Fruit fly (Drosophila melanogaster) whole organism, prepupa: ENCODE data around the gene nAChRalpha6.

Experiments used
- CG10631 ChIP-seq: fragments of 200-800 bp; sonication (Bioruptor generic); optimal IDR thresholded peaks from 2 replicates; lab custom pipeline; 2016; ENCODE audit warnings: missing biosample characterization, missing genetic modification characterization
- CG10669 ChIP-seq: fragments of 200-800 bp; sonication (Bioruptor generic); optimal IDR thresholded peaks from 3 replicates; lab custom pipeline; 2018; ENCODE audit warnings: missing biosample characterization, mild to moderate bottlenecking, missing genetic modification characterization, moderate library complexity
- CG11294 ChIP-seq: fragments of 200-800 bp; sonication (Bioruptor generic); IDR thresholded peaks from 2 replicates; pipeline ENCODE4 v1.3.6; 2022; ENCODE audit warnings: missing biosample characterization, missing genetic modification characterization
- CG1621 ChIP-seq: fragments of 200-800 bp; sonication (Bioruptor generic); optimal IDR thresholded peaks from 3 replicates; lab custom pipeline; 2018; ENCODE audit warnings: missing biosample characterization, mild to moderate bottlenecking, missing genetic modification characterization
- CG34406 ChIP-seq: fragments of 200-800 bp; sonication (Bioruptor generic); optimal IDR thresholded peaks from 3 replicates; lab custom pipeline; 2016; ENCODE audit warnings: missing biosample characterization, missing genetic modification characterization
- CG4318 ChIP-seq: fragments of 200-800 bp; sonication (Bioruptor generic); optimal IDR thresholded peaks from 3 replicates; lab custom pipeline; 2017; ENCODE audit warnings: missing biosample characterization, mild to moderate bottlenecking, missing genetic modification characterization
- CG6163 ChIP-seq: fragments of 200-800 bp; sonication (Bioruptor generic); IDR thresholded peaks from 3 replicates; pipeline ENCODE4 v1.3.6; 2022; ENCODE audit warnings: missing biosample characterization, missing genetic modification characterization
- CG6276 ChIP-seq: fragments of 200-800 bp; sonication (Bioruptor generic); optimal IDR thresholded peaks from 2 replicates; lab custom pipeline; 2017; ENCODE audit warnings: missing biosample characterization, mild to moderate bottlenecking, missing genetic modification characterization
- CG6808 ChIP-seq: fragments of 200-800 bp; sonication (Bioruptor generic); optimal IDR thresholded peaks from 3 replicates; lab custom pipeline; 2017; ENCODE audit warnings: missing biosample characterization, missing genetic modification characterization, mild to moderate bottlenecking, moderate library complexity, missing genetic modification reagents
- CG6854 ChIP-seq: fragments of 200-800 bp; sonication (Bioruptor generic); optimal IDR thresholded peaks from 2 replicates; lab custom pipeline; 2017; ENCODE audit warnings: missing biosample characterization, mild to moderate bottlenecking, missing genetic modification characterization
- CG7368 ChIP-seq: fragments of 200-800 bp; sonication (Bioruptor generic); optimal IDR thresholded peaks from 3 replicates; lab custom pipeline; 2016; ENCODE audit warnings: missing biosample characterization, missing genetic modification characterization
- CG8319 ChIP-seq: fragments of 200-800 bp; sonication (Bioruptor generic); optimal IDR thresholded peaks from 3 replicates; lab custom pipeline; 2016; ENCODE audit warnings: missing biosample characterization, missing genetic modification characterization
- CG8632 ChIP-seq: fragments of 200-800 bp; sonication (Bioruptor generic); optimal IDR thresholded peaks from 3 replicates; lab custom pipeline; 2016; ENCODE audit warnings: missing biosample characterization, missing genetic modification characterization
- CG9139 ChIP-seq: fragments of 200-800 bp; sonication (Bioruptor generic); optimal IDR thresholded peaks from 3 replicates; lab custom pipeline; 2017; ENCODE audit warnings: missing biosample characterization, mild to moderate bottlenecking, missing genetic modification characterization
- Eip75B ChIP-seq: fragments of 200-800 bp; sonication (Bioruptor generic); optimal IDR thresholded peaks from 3 replicates; lab custom pipeline; 2016; ENCODE audit warnings: missing biosample characterization, missing genetic modification characterization
- Eip78C ChIP-seq: fragments of 200-800 bp; sonication (Bioruptor generic); peaks from one replicate; lab custom pipeline; 2016; ENCODE audit warnings: missing biosample characterization, missing genetic modification characterization
- Eip93F ChIP-seq: fragments of 200-800 bp; sonication (Bioruptor generic); optimal IDR thresholded peaks from 2 replicates; lab custom pipeline; 2016; ENCODE audit warnings: missing biosample characterization, mild to moderate bottlenecking, missing genetic modification characterization
- Ets96B ChIP-seq: fragments of 200-800 bp; optimal IDR thresholded peaks from 2 replicates; lab custom pipeline; 2019; ENCODE audit warnings: missing biosample characterization, mild to moderate bottlenecking, missing genetic modification characterization, moderate library complexity
- Hr39 ChIP-seq: fragments of 200-800 bp; sonication (Bioruptor generic); optimal IDR thresholded peaks from 2 replicates; lab custom pipeline; 2016; ENCODE audit warnings: missing biosample characterization, missing genetic modification characterization
- Hr4 ChIP-seq: fragments of 200-800 bp; sonication (Bioruptor generic); optimal IDR thresholded peaks from 3 replicates; lab custom pipeline; 2016; ENCODE audit warnings: missing biosample characterization, missing genetic modification characterization
- Sox102F ChIP-seq: fragments of 200-800 bp; sonication (Bioruptor generic); optimal IDR thresholded peaks from 2 replicates; lab custom pipeline; 2016; ENCODE audit warnings: missing biosample characterization, mild to moderate bottlenecking, missing genetic modification characterization
- Sox14 ChIP-seq: fragments of 200-800 bp; sonication (Bioruptor generic); optimal IDR thresholded peaks from 3 replicates; lab custom pipeline; 2016; ENCODE audit warnings: missing biosample characterization, missing genetic modification characterization
- Sox15 ChIP-seq: fragments of 200-800 bp; sonication (Bioruptor generic); optimal IDR thresholded peaks from 3 replicates; lab custom pipeline; 2016; ENCODE audit warnings: missing biosample characterization, missing genetic modification characterization
- achi ChIP-seq: fragments of 200-800 bp; sonication (Bioruptor generic); optimal IDR thresholded peaks from 3 replicates; lab custom pipeline; 2016; ENCODE audit warnings: missing biosample characterization, missing genetic modification characterization
- acj6 ChIP-seq: fragments of 200-800 bp; sonication (Bioruptor generic); optimal IDR thresholded peaks from 3 replicates; lab custom pipeline; 2016; ENCODE audit warnings: missing biosample characterization, missing genetic modification characterization
- cyc ChIP-seq: fragments of 200-800 bp; sonication (Bioruptor generic); optimal IDR thresholded peaks from 3 replicates; lab custom pipeline; 2016; ENCODE audit warnings: missing biosample characterization, missing genetic modification characterization
- dac ChIP-seq: fragments of 200-800 bp; sonication (Bioruptor generic); optimal IDR thresholded peaks from 2 replicates; lab custom pipeline; 2017; ENCODE audit warnings: missing biosample characterization, mild to moderate bottlenecking, missing genetic modification characterization
- dsx ChIP-seq: fragments of 200-800 bp; optimal IDR thresholded peaks from 3 replicates; lab custom pipeline; 2019; ENCODE audit warnings: missing biosample characterization, mild to moderate bottlenecking, missing genetic modification characterization, moderate library complexity; ENCODE audit not compliant: poor library complexity, severe bottlenecking
- esn ChIP-seq: fragments of 200-800 bp; sonication (Bioruptor generic); optimal IDR thresholded peaks from 2 replicates; lab custom pipeline; 2016; ENCODE audit warnings: missing biosample characterization, mild to moderate bottlenecking, missing genetic modification characterization, moderate library complexity
- fd85E ChIP-seq: fragments of 200-800 bp; sonication (Bioruptor generic); optimal IDR thresholded peaks from 3 replicates; lab custom pipeline; 2016; ENCODE audit warnings: missing biosample characterization, missing genetic modification characterization
- fkh ChIP-seq: fragments of 200-800 bp; sonication (Bioruptor generic); optimal IDR thresholded peaks from 3 replicates; lab custom pipeline; 2017; ENCODE audit warnings: missing biosample characterization, mild to moderate bottlenecking, missing genetic modification characterization, moderate library complexity
- lz ChIP-seq: fragments of 200-800 bp; sonication (Bioruptor generic); optimal IDR thresholded peaks from 3 replicates; lab custom pipeline; 2016; ENCODE audit warnings: missing biosample characterization, missing genetic modification characterization
- salr ChIP-seq, 2 experiments: fragments of 200-800 bp; sonication (Bioruptor generic); optimal IDR thresholded peaks; 3 replicates each; lab custom pipeline; 2016 to 2018; ENCODE audit warnings: missing biosample characterization in 2 of 2, missing genetic modification characterization in 2 of 2, mild to moderate bottlenecking in 1 of 2
- spab ChIP-seq: fragments of 200-800 bp; sonication (Bioruptor generic); optimal IDR thresholded peaks from 2 replicates; lab custom pipeline; 2017; ENCODE audit warnings: missing biosample characterization, mild to moderate bottlenecking, missing genetic modification characterization, missing genetic modification reagents
- svp ChIP-seq: fragments of 200-800 bp; sonication (Bioruptor generic); peaks from one replicate; lab custom pipeline; 2016; ENCODE audit warnings: missing biosample characterization, missing genetic modification characterization
- vri ChIP-seq: fragments of 200-800 bp; sonication (Bioruptor generic); optimal IDR thresholded peaks from 3 replicates; lab custom pipeline; 2016; ENCODE audit warnings: missing biosample characterization, mild to moderate bottlenecking, missing genetic modification characterization

The nAChRalpha6 gene

dm6 chr2L:9886086-9886485 lies at the start of gene nAChRalpha6:
Gene nAChRalpha6 (minus strand): TSS chr2L:9886250.
- TF ChIP-seq achi (GFP tag; lab: Kevin White, UChicago) = no peak
- no peak for TF ChIP-seq acj6
- no peak for TF ChIP-seq Sox102F (GFP tag; lab: Kevin White, UChicago)
- TF ChIP-seq dac (GFP tag; lab: Kevin White, UChicago) = no peak
- no peak for TF ChIP-seq CG6163 (GFP tag; lab: Robert Waterston, UW)
- no peak for TF ChIP-seq Hr4 (GFP tag; lab: Kevin White, UChicago)
- no peak for TF ChIP-seq Sox15 (GFP tag; lab: Kevin White, UChicago)
- TF ChIP-seq cyc (GFP tag; lab: Kevin White, UChicago) = no peak
- TF ChIP-seq CG6854 = no peak
- no peak for TF ChIP-seq vri

- TF ChIP-seq CG10631 (GFP tag; lab: Kevin White, UChicago) = no peak
- TF ChIP-seq salr (GFP tag; optimal IDR thresholded peaks at IDR 0.05; lab: Kevin White, UChicago) = no peak
- TF ChIP-seq CG7368 (GFP tag; lab: Kevin White, UChicago) = no peak
- TF ChIP-seq CG8632 (GFP tag; lab: Kevin White, UChicago) = no peak
- TF ChIP-seq acj6 = no peak
- no peak for TF ChIP-seq lz
- TF ChIP-seq Sox15 (GFP tag; lab: Kevin White, UChicago) = no peak
- no peak for TF ChIP-seq CG1621 (tag; lab: Kevin White, UChicago)
- TF ChIP-seq CG6854 = no peak
- TF ChIP-seq Eip78C (GFP tag; lab: Kevin White, UChicago) = no peak
- no peak for TF ChIP-seq CG4318
- no peak for TF ChIP-seq CG6276 (GFP tag; lab: Kevin White, UChicago)
- no peak for TF ChIP-seq dsx (GFP tag; lab: Kevin White, UChicago)
- TF ChIP-seq CG11294 = no peak
- TF ChIP-seq Hr39 = no peak
- no peak for TF ChIP-seq Sox14 (GFP tag; lab: Kevin White, UChicago)
- TF ChIP-seq CG8319 (GFP tag; lab: Kevin White, UChicago) = no peak
- no peak for TF ChIP-seq CG34406 (GFP tag; lab: Kevin White, UChicago)
- no peak for TF ChIP-seq fd85E (GFP tag; lab: Kevin White, UChicago)
- no peak for TF ChIP-seq Eip93F (GFP tag; lab: Kevin White, UChicago)
- TF ChIP-seq, all 60 proteins: peak for 0
Observed at dm6 chr2L:9933063-9933462, 47.0 kb upstream of the nAChRalpha6 start, which contains the start of gene Cpr30F. Gene Cpr30F (minus strand): TSS chr2L:9933163.

dm6 chr2L:9930280-9930679 lies 44.2 kb upstream of the nAChRalpha6 start, which contains the start of gene CG42367:
Gene CG42367 (plus strand): TSS chr2L:9930580.
- TF ChIP-seq Ets96B (tag; lab: Kevin White, UChicago) (no peak), Hr39 (no peak), CG9139 (GFP tag; lab: Kevin White, UChicago) (no peak), CG6808 (no peak), esn (GFP tag; lab: Kevin White, UChicago) (no peak)

- TF ChIP-seq fkh (GFP tag; lab: Kevin White, UChicago) = no peak
- no peak for TF ChIP-seq Sox14 (GFP tag; lab: Kevin White, UChicago)
- TF ChIP-seq CG10669 (GFP tag; lab: Kevin White, UChicago) = no peak
- no peak for TF ChIP-seq CG7368 (GFP tag; lab: Kevin White, UChicago)
- TF ChIP-seq Eip75B = no peak
- no peak for TF ChIP-seq CG9139 (GFP tag; lab: Kevin White, UChicago)
- no peak for TF ChIP-seq esn (GFP tag; lab: Kevin White, UChicago)
- no peak for TF ChIP-seq spab
- no peak for TF ChIP-seq Eip78C (GFP tag; lab: Kevin White, UChicago)
- TF ChIP-seq svp (GFP tag; lab: Kevin White, UChicago) = no peak
Observed at dm6 chr2L:9924765-9925164, 38.7 kb upstream of the nAChRalpha6 start, which contains the start of the genes TbCMF46 and CG42366. Gene TbCMF46 (minus strand): TSS chr2L:9924865. Gene CG42366 (plus strand): TSS chr2L:9925161.
